Fruit fly (Drosophila melanogaster) S2 (cell line): ENCODE results near the gene CG43841.

Experiments
- CG8478 ChIP-seq: fragments of >200 bp; optimal IDR thresholded peaks from 2 replicates; lab custom pipeline; 2018
- CTCF ChIP-seq, 2 experiments: fragments of >200 bp; optimal IDR thresholded peaks; 2 replicates each; lab custom pipeline; 2018

- TF ChIP-seq CTCF (optimal IDR thresholded peaks at IDR 0.05; lab: Kevin White, UChicago) (no peak), CG8478 (no peak)
Measured at dm6 chrX:18438568-18438967, 899 bp upstream of the CG43841 start, which contains the start of gene CG32551.
